Fruit fly (Drosophila melanogaster): ENCODE measurements around the gene CG5897.
A peak's percentile ranks its signal among the peaks of the same experiment; 100 is the strongest.

CG5897 gene

dm6 chr3L:11927287-11927743, 38.5 kb upstream of the CG5897 start, which contains the start of gene byn (continued):
- TF ChIP-seq CG31388 (GFP tag; optimal IDR thresholded peaks at IDR 0.05) = no peak
- no peak for TF ChIP-seq HmgD (GFP tag; optimal IDR thresholded peaks at IDR 0.05)
- no peak for TF ChIP-seq dimm (GFP tag; IDR thresholded peaks at IDR 0.05)
- peak; percentile 64 for TF ChIP-seq Deaf1 (tag; optimal IDR thresholded peaks at IDR 0.05)
- TF ChIP-seq CG33557 (GFP tag; optimal IDR thresholded peaks at IDR 0.05) = no peak
- no peak for TF ChIP-seq abd-A (tag; optimal IDR thresholded peaks at IDR 0.05)
- no peak for TF ChIP-seq prd (optimal IDR thresholded peaks at IDR 0.05)
- TF ChIP-seq prd (GFP tag; IDR thresholded peaks at IDR 0.05) = no peak
- no peak for TF ChIP-seq en (GFP tag; optimal IDR thresholded peaks at IDR 0.05)
- no peak for TF ChIP-seq knrl (GFP tag; IDR thresholded peaks at IDR 0.05; ENCODE audit: partially characterized antibody)
- no peak for TF ChIP-seq ind (GFP tag; optimal IDR thresholded peaks at IDR 0.05)
- TF ChIP-seq CG8478 (optimal IDR thresholded peaks at IDR 0.05) = peak; percentile 44
- no peak for TF ChIP-seq eve (GFP tag; optimal IDR thresholded peaks at IDR 0.05)
- TF ChIP-seq sima (GFP tag; optimal IDR thresholded peaks at IDR 0.05) = no peak
- no peak for TF ChIP-seq CG10979 (tag; optimal IDR thresholded peaks at IDR 0.05)
- no peak for TF ChIP-seq sna (GFP tag; IDR thresholded peaks at IDR 0.05; ENCODE audit: partially characterized antibody)
- no peak for TF ChIP-seq CG14710 (tag; optimal IDR thresholded peaks at IDR 0.05)
- TF ChIP-seq ranshi (GFP tag; IDR thresholded peaks at IDR 0.05) = 0 out of 2 replicates have a peak, but pooled peaks have one; percentile 16

dm6 chr3L:11925382-11925781, 36.6 kb upstream of the CG5897 start:
- TF ChIP-seq tll (GFP tag; optimal IDR thresholded peaks at IDR 0.05) (peak in 1 of 2 experiments; percentile 81), grn (GFP tag; optimal IDR thresholded peaks at IDR 0.05) (no peak), kni (GFP tag; optimal IDR thresholded peaks at IDR 0.05) (no peak), Nf-YB (GFP tag; optimal IDR thresholded peaks at IDR 0.05) (no peak), crol (GFP tag; IDR thresholded peaks at IDR 0.05) (no peak), CG7271 (tag; optimal IDR thresholded peaks at IDR 0.05) (peak; percentile 91), CG11247 (GFP tag; IDR thresholded peaks at IDR 0.05) (0 out of 2 replicates have a peak, but pooled peaks have one; percentile 2), cad (GFP tag; optimal IDR thresholded peaks at IDR 0.05) (peak; percentile 99), Hmr (GFP tag; optimal IDR thresholded peaks at IDR 0.05) (no peak), CG2712 (tag; optimal IDR thresholded peaks at IDR 0.05) (no peak), CG15479 (GFP tag; optimal IDR thresholded peaks at IDR 0.05) (peak; percentile 79), chif (GFP tag; optimal IDR thresholded peaks at IDR 0.05) (no peak), D (optimal IDR thresholded peaks at IDR 0.05) (peak; percentile 41), D (GFP tag; optimal IDR thresholded peaks at IDR 0.05) (no peak), ERR (GFP tag; optimal IDR thresholded peaks at IDR 0.05) (no peak), Spps (tag; optimal IDR thresholded peaks at IDR 0.05) (no peak), ci (GFP tag; IDR thresholded peaks at IDR 0.05) (no peak), mld (GFP tag; IDR thresholded peaks at IDR 0.05; ENCODE audit: partially characterized antibody) (no peak), nom (GFP tag; optimal IDR thresholded peaks at IDR 0.05) (no peak), Atf3 (GFP tag; optimal IDR thresholded peaks at IDR 0.05) (no peak), CG11695 (GFP tag; IDR thresholded peaks at IDR 0.05) (no peak), Hmx (GFP tag; optimal IDR thresholded peaks at IDR 0.05) (no peak), CG3065 (GFP tag; optimal IDR thresholded peaks at IDR 0.05) (no peak), CG1647 (GFP tag; optimal IDR thresholded peaks at IDR 0.05) (no peak), Kr (GFP tag; optimal IDR thresholded peaks at IDR 0.05) (peak; percentile 44), sr (GFP tag; IDR thresholded peaks at IDR 0.05) (no peak), CG12219 (GFP tag; optimal IDR thresholded peaks at IDR 0.05) (no peak), CG9932 (GFP tag; IDR thresholded peaks at IDR 0.05) (no peak), CG9817 (tag; optimal IDR thresholded peaks at IDR 0.05) (no peak), CTCF (GFP tag; optimal IDR thresholded peaks at IDR 0.05) (no peak), CG30403 (GFP tag; optimal IDR thresholded peaks at IDR 0.05) (no peak), pb (GFP tag; optimal IDR thresholded peaks at IDR 0.05) (no peak), C15 (GFP tag; IDR thresholded peaks at IDR 0.05) (no peak), zen (tag; optimal IDR thresholded peaks at IDR 0.05) (peak; percentile 90), H15 (GFP tag; IDR thresholded peaks at IDR 0.05) (no peak)
